Worm (Caenorhabditis elegans) whole organism, young adult: ENCODE results near the gene tiar-2.
A peak's percentile ranks its signal among the peaks of the same experiment; 100 is the strongest.

Source experiments
- B0019.2 ChIP-seq: fragments of 200-800 bp; sonication (Bioruptor generic); conservative IDR thresholded peaks from 2 replicates; pipeline ENCODE4 v1.3.6; 2022; ENCODE audit warnings: missing genetic modification reagents, missing genetic modification characterization, missing compliant biosample characterization
- B0261.1 ChIP-seq: sonication (generic microtip); optimal IDR thresholded peaks from 2 replicates; lab custom pipeline; 2016; ENCODE audit warnings: mild to moderate bottlenecking, missing genetic modification characterization, moderate library complexity, missing compliant biosample characterization
- C17E4.6 ChIP-seq: fragments of 200-800 bp; sonication (Bioruptor generic); IDR thresholded peaks from 2 replicates; pipeline ENCODE4 v1.3.6; 2022; ENCODE audit warnings: missing genetic modification reagents, missing genetic modification characterization, missing compliant biosample characterization
- F22D6.2 ChIP-seq: sonication (generic microtip); optimal IDR thresholded peaks from 2 replicates; lab custom pipeline; 2016; ENCODE audit warnings: mild to moderate bottlenecking, missing genetic modification characterization, missing compliant biosample characterization
- F23B12.7 ChIP-seq: sonication (generic microtip); optimal IDR thresholded peaks from 2 replicates; lab custom pipeline; 2017; ENCODE audit warnings: missing genetic modification characterization, mild to moderate bottlenecking, missing compliant biosample characterization, antibody characterized with exemption, moderate library complexity; ENCODE audit not compliant: insufficient read depth
- F37B4.10 ChIP-seq: fragments of 200-800 bp; sonication (Bioruptor generic); IDR thresholded peaks from 2 replicates; pipeline ENCODE4 v1.3.6; 2022; ENCODE audit warnings: missing genetic modification characterization, missing compliant biosample characterization
- F39B2.1 ChIP-seq: fragments of 200-800 bp; sonication (Bioruptor generic); IDR thresholded peaks from 2 replicates; pipeline ENCODE4 v1.3.6; 2022; ENCODE audit warnings: missing genetic modification reagents, missing genetic modification characterization, missing compliant biosample characterization
- K12H6.12 ChIP-seq: fragments of 200-800 bp; sonication (Bioruptor generic); optimal IDR thresholded peaks from 2 replicates; lab custom pipeline; 2018; ENCODE audit warnings: mild to moderate bottlenecking, missing genetic modification characterization, missing compliant biosample characterization
- T26A5.8 ChIP-seq: sonication (generic microtip); optimal IDR thresholded peaks from 2 replicates; lab custom pipeline; 2016; ENCODE audit warnings: missing genetic modification characterization, missing compliant biosample characterization
- Y53F4B.3 ChIP-seq: fragments of 200-800 bp; sonication (Bioruptor generic); IDR thresholded peaks from 2 replicates; pipeline ENCODE4 v1.3.6; 2022; ENCODE audit warnings: missing genetic modification reagents, missing genetic modification characterization, missing compliant biosample characterization
- Y53G8AR.9 ChIP-seq: fragments of 200-800 bp; sonication (Bioruptor generic); conservative IDR thresholded peaks from 2 replicates; pipeline ENCODE4 v1.3.6; 2022; ENCODE audit warnings: missing genetic modification reagents, missing genetic modification characterization, missing compliant biosample characterization
- Y56A3A.18 ChIP-seq: fragments of 200-800 bp; sonication (Bioruptor generic); IDR thresholded peaks from 2 replicates; pipeline ENCODE4 v1.3.6; 2022; ENCODE audit warnings: missing genetic modification reagents, missing genetic modification characterization, missing compliant biosample characterization
- Y79H2A.3 ChIP-seq: fragments of 200-800 bp; sonication (Bioruptor generic); conservative IDR thresholded peaks from 2 replicates; pipeline ENCODE4 v1.3.6; 2022; ENCODE audit warnings: missing genetic modification reagents, missing genetic modification characterization, missing compliant biosample characterization
- aptf-3 ChIP-seq: fragments of 200-800 bp; sonication (Bioruptor generic); IDR thresholded peaks from 2 replicates; pipeline ENCODE4 v1.3.6; 2022; ENCODE audit warnings: missing genetic modification characterization, missing compliant biosample characterization
- athp-1 ChIP-seq: sonication (generic microtip); optimal IDR thresholded peaks from 2 replicates; lab custom pipeline; 2017; ENCODE audit warnings: mild to moderate bottlenecking, missing genetic modification characterization, missing compliant biosample characterization
- attf-5 ChIP-seq: fragments of 200-800 bp; sonication (Bioruptor generic); optimal IDR thresholded peaks from 2 replicates; lab custom pipeline; 2018; ENCODE audit warnings: mild to moderate bottlenecking, missing genetic modification characterization, missing compliant biosample characterization
- attf-6 ChIP-seq: fragments of 200-800 bp; sonication (Bioruptor generic); IDR thresholded peaks from 2 replicates; pipeline ENCODE4 v1.3.6; 2022; ENCODE audit warnings: missing genetic modification reagents, missing genetic modification characterization, missing compliant biosample characterization
- bed-2 ChIP-seq: fragments of 200-800 bp; sonication (Bioruptor generic); IDR thresholded peaks from 2 replicates; pipeline ENCODE4 v1.3.6; 2022; ENCODE audit warnings: missing genetic modification reagents, missing genetic modification characterization, missing compliant biosample characterization
- ccch-3 ChIP-seq: fragments of 200-800 bp; sonication (Bioruptor generic); optimal IDR thresholded peaks from 2 replicates; lab custom pipeline; 2018; ENCODE audit warnings: mild to moderate bottlenecking, missing genetic modification characterization, missing compliant biosample characterization
- cebp-2 ChIP-seq: fragments of 200-800 bp; sonication (Bioruptor generic); IDR thresholded peaks from 2 replicates; pipeline ENCODE4 v1.3.6; 2022; ENCODE audit warnings: missing genetic modification characterization, missing compliant biosample characterization
- ceh-79 ChIP-seq: sonication (generic microtip); optimal IDR thresholded peaks from 2 replicates; lab custom pipeline; 2017; ENCODE audit warnings: mild to moderate bottlenecking, missing genetic modification characterization, missing compliant biosample characterization
- ceh-91 ChIP-seq: fragments of 200-800 bp; sonication (Bioruptor generic); IDR thresholded peaks from 2 replicates; pipeline ENCODE4 v1.3.6; 2022; ENCODE audit warnings: missing genetic modification reagents, missing genetic modification characterization, missing compliant biosample characterization
- dox-1 ChIP-seq: fragments of 200-800 bp; sonication (Bioruptor generic); IDR thresholded peaks from 2 replicates; pipeline ENCODE4 v1.3.6; 2022; ENCODE audit warnings: missing genetic modification reagents, missing genetic modification characterization, missing compliant biosample characterization
- dpl-1 ChIP-seq: fragments of 150-350 bp; optimal IDR thresholded peaks from 2 replicates; lab custom pipeline; 2014; ENCODE audit warnings: missing biosample characterization, missing genetic modification reagents, missing genetic modification characterization
- egrh-3 ChIP-seq: fragments of 200-800 bp; sonication (Bioruptor generic); IDR thresholded peaks from 2 replicates; pipeline ENCODE4 v1.3.6; 2022; ENCODE audit warnings: missing genetic modification reagents, missing genetic modification characterization, missing compliant biosample characterization
- ekl-4 ChIP-seq: fragments of 200-800 bp; sonication (Bioruptor generic); IDR thresholded peaks from 2 replicates; pipeline ENCODE4 v1.3.6; 2022; ENCODE audit warnings: missing genetic modification reagents, missing genetic modification characterization, missing compliant biosample characterization
- gei-17 ChIP-seq: fragments of 200-800 bp; sonication (Bioruptor generic); optimal IDR thresholded peaks from 2 replicates; lab custom pipeline; 2018; ENCODE audit warnings: mild to moderate bottlenecking, missing genetic modification characterization, missing compliant biosample characterization
- hmg-1.2 ChIP-seq: fragments of 200-800 bp; sonication (Bioruptor generic); IDR thresholded peaks from 2 replicates; pipeline ENCODE4 v1.3.6; 2022; ENCODE audit warnings: missing genetic modification reagents, missing genetic modification characterization, missing compliant biosample characterization
- hmg-20 ChIP-seq: fragments of 200-800 bp; sonication (Bioruptor generic); IDR thresholded peaks from 2 replicates; pipeline ENCODE4 v1.3.6; 2022; ENCODE audit warnings: missing genetic modification reagents, missing genetic modification characterization, missing compliant biosample characterization
- hrde-1 ChIP-seq: sonication (generic microtip); optimal IDR thresholded peaks from 2 replicates; lab custom pipeline; 2016; ENCODE audit warnings: missing genetic modification characterization, mild to moderate bottlenecking, missing compliant biosample characterization, moderate library complexity, missing genotype, missing genetic modification reagents, borderline replicate concordance
- lin-54 ChIP-seq: fragments of 200-800 bp; sonication (Bioruptor generic); optimal IDR thresholded peaks from 2 replicates; lab custom pipeline; 2018; ENCODE audit warnings: mild to moderate bottlenecking, missing genetic modification characterization, missing compliant biosample characterization
- lsl-1 ChIP-seq: fragments of 200-800 bp; sonication (Bioruptor generic); optimal IDR thresholded peaks from 2 replicates; lab custom pipeline; 2018; ENCODE audit warnings: mild to moderate bottlenecking, missing genetic modification characterization, moderate library complexity, missing compliant biosample characterization
- lsy-27 ChIP-seq: sonication (generic microtip); optimal IDR thresholded peaks from 2 replicates; lab custom pipeline; 2017; ENCODE audit warnings: missing genetic modification characterization, mild to moderate bottlenecking, missing compliant biosample characterization, antibody characterized with exemption, missing genotype, borderline replicate concordance; ENCODE audit not compliant: insufficient read depth
- madf-10 ChIP-seq: sonication (generic microtip); optimal IDR thresholded peaks from 2 replicates; lab custom pipeline; 2016; ENCODE audit warnings: mild to moderate bottlenecking, missing genetic modification characterization, missing compliant biosample characterization
- madf-8 ChIP-seq: fragments of 200-800 bp; sonication (Bioruptor generic); conservative IDR thresholded peaks from 2 replicates; pipeline ENCODE4 v1.3.6; 2022; ENCODE audit warnings: missing genetic modification reagents, missing genetic modification characterization, missing compliant biosample characterization
- mcd-1 ChIP-seq: fragments of 200-800 bp; sonication (Bioruptor generic); IDR thresholded peaks from 2 replicates; pipeline ENCODE4 v1.3.6; 2022; ENCODE audit warnings: missing genetic modification reagents, missing genetic modification characterization, missing compliant biosample characterization
- nfyb-1 ChIP-seq: fragments of 200-800 bp; sonication (Bioruptor generic); IDR thresholded peaks from 2 replicates; pipeline ENCODE4 v1.3.6; 2022; ENCODE audit warnings: missing genetic modification reagents, missing genetic modification characterization, missing compliant biosample characterization
- nhr-80 ChIP-seq: sonication (generic microtip); optimal IDR thresholded peaks from 2 replicates; lab custom pipeline; 2016; ENCODE audit warnings: missing genetic modification characterization, missing compliant biosample characterization
- rec-8 ChIP-seq, 2 experiments: sonication (generic microtip); optimal IDR thresholded peaks; 2 replicates each; lab custom pipeline; 2016; ENCODE audit warnings: mild to moderate bottlenecking in 2 of 2, missing genetic modification characterization in 2 of 2, missing genetic modification reagents in 2 of 2, missing genotype in 2 of 2, missing biosample characterization in 1 of 2, missing compliant biosample characterization in 1 of 2, moderate library complexity in 1 of 2
- repo-1 ChIP-seq: sonication (generic microtip); optimal IDR thresholded peaks from 2 replicates; lab custom pipeline; 2017; ENCODE audit warnings: mild to moderate bottlenecking, missing genetic modification characterization, missing compliant biosample characterization
- rpc-1 ChIP-seq, 2 experiments: fragments of 150-350 bp in 1 of 2; sonication (generic microtip) in 1 of 2; optimal IDR thresholded peaks; 2 replicates each; lab custom pipeline; 2014 to 2018; ENCODE audit warnings: missing biosample characterization in 1 of 2, missing genetic modification characterization in 1 of 2, missing genetic modification reagents in 1 of 2, missing genotype in 1 of 2
- snpc-4 ChIP-seq, 5 experiments: fragments of 150-350 bp in 1 of 5; sonication (generic microtip) in 4 of 5; optimal IDR thresholded peaks; 2 replicates each; lab custom pipeline; 2014 to 2018; ENCODE audit warnings: missing genetic modification characterization in 5 of 5, missing biosample characterization in 3 of 5, antibody characterized with exemption in 2 of 5, mild to moderate bottlenecking in 2 of 5, missing compliant biosample characterization in 2 of 5, missing genotype in 2 of 5, moderate library complexity in 2 of 5, missing genetic modification reagents in 1 of 5
- tbx-9 ChIP-seq: sonication (generic microtip); optimal IDR thresholded peaks from 2 replicates; lab custom pipeline; 2016; ENCODE audit warnings: borderline replicate concordance, missing genetic modification characterization, inconsistent platforms, missing compliant biosample characterization
- unc-130 ChIP-seq: sonication (generic microtip); optimal IDR thresholded peaks from 2 replicates; lab custom pipeline; 2016; ENCODE audit warnings: missing genetic modification reagents, missing genetic modification characterization, missing compliant biosample characterization
- zfh-2 ChIP-seq: fragments of 200-800 bp; sonication (Bioruptor generic); conservative IDR thresholded peaks from 2 replicates; pipeline ENCODE4 v1.3.6; 2022; ENCODE audit warnings: missing genetic modification reagents, missing genetic modification characterization, missing compliant biosample characterization
- ztf-18 ChIP-seq: sonication (generic microtip); optimal IDR thresholded peaks from 2 replicates; lab custom pipeline; 2016; ENCODE audit warnings: missing genotype, mild to moderate bottlenecking, missing genetic modification characterization, missing compliant biosample characterization
- ztf-25 ChIP-seq: fragments of 200-800 bp; sonication (Bioruptor generic); IDR thresholded peaks from 2 replicates; pipeline ENCODE4 v1.3.6; 2022; ENCODE audit warnings: missing genetic modification reagents, missing genetic modification characterization, missing compliant biosample characterization
- ztf-6 ChIP-seq: fragments of 200-800 bp; sonication (Bioruptor generic); IDR thresholded peaks from 2 replicates; pipeline ENCODE4 v1.3.6; 2022; ENCODE audit warnings: missing genetic modification reagents, missing genetic modification characterization, missing compliant biosample characterization

The tiar-2 gene

DNA sequence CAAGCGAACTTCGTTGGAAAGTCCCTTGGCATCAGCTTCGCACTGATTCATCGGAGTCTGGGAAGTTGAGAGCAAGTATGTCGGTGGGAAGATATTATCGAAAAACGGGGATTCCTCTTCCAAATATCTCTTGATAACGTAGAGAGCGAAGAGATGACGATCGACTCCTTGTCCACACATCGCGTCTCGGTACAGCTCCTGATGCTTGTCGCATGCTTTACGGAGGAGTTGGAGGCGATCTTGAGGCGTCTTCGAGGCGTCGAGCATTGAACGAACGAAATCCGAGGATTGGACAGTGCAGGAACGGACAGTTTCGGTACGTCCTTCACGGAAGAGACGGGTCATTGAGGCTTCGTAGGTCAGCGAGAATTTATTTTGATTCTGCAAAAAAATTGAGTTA is 21.0 kb downstream of the tiar-2 start:
- TF ChIP-seq unc-130 (GFP tag; lab: Kevin White, UChicago) (no peak), lsy-27 (tag; lab: Kevin White, UChicago) (no peak), F39B2.1 (no peak), bed-2 (GFP tag; lab: Robert Waterston, UW) (no peak), rec-8 (tag; optimal IDR thresholded peaks at IDR 0.05; lab: Kevin White, UChicago) (no peak), snpc-4 (GFP tag; optimal IDR thresholded peaks at IDR 0.05; lab: Kevin White, UChicago) (no peak), snpc-4 (tag; optimal IDR thresholded peaks at IDR 0.05; lab: Kevin White, UChicago) (no peak), aptf-3 (GFP tag; lab: Robert Waterston, UW) (no peak), cebp-2 (GFP tag; lab: Robert Waterston, UW) (0 out of 2 replicates have a peak, but pooled peaks have one; percentile 69), F23B12.7 (tag; lab: Kevin White, UChicago) (no peak), ztf-25 (GFP tag; lab: Robert Waterston, UW) (no peak), Y56A3A.18 (GFP tag; lab: Robert Waterston, UW) (no peak), attf-6 (no peak), ceh-91 (no peak), gei-17 (GFP tag; lab: Kevin White, UChicago) (no peak), ztf-18 (tag; lab: Kevin White, UChicago) (no peak), rpc-1 (optimal IDR thresholded peaks at IDR 0.05; lab: Kevin White, UChicago) (no peak), rpc-1 (tag; optimal IDR thresholded peaks at IDR 0.05; lab: Kevin White, UChicago) (no peak), lin-54 (GFP tag; lab: Kevin White, UChicago) (no peak), T26A5.8 (tag; lab: Kevin White, UChicago) (no peak), dpl-1 (GFP tag; lab: Kevin White, UChicago) (no peak), hrde-1 (tag; lab: Kevin White, UChicago) (no peak), zfh-2 (GFP tag; lab: Robert Waterston, UW) (peak; percentile 57), madf-8 (no peak), hmg-1.2 (no peak), Y79H2A.3 (GFP tag; lab: Robert Waterston, UW) (no peak), F37B4.10 (no peak), ekl-4 (GFP tag; lab: Robert Waterston, UW) (no peak), nhr-80 (no peak), athp-1 (tag; lab: Kevin White, UChicago) (no peak), ztf-6 (no peak), ccch-3 (GFP tag; lab: Kevin White, UChicago) (no peak), mcd-1 (GFP tag; lab: Robert Waterston, UW) (0 out of 2 replicates have a peak, but pooled peaks have one; percentile 23), egrh-3 (GFP tag; lab: Robert Waterston, UW) (no peak), F22D6.2 (tag; lab: Kevin White, UChicago) (no peak), Y53G8AR.9 (no peak), lsl-1 (GFP tag; lab: Kevin White, UChicago) (no peak), dox-1 (0 out of 2 replicates have a peak, but pooled peaks have one; percentile 19), B0019.2 (no peak), C17E4.6 (GFP tag; lab: Robert Waterston, UW) (no peak), hmg-20 (no peak), Y53F4B.3 (GFP tag; lab: Robert Waterston, UW) (no peak), madf-10 (tag; lab: Kevin White, UChicago) (no peak), repo-1 (no peak), B0261.1 (tag; lab: Kevin White, UChicago) (no peak), tbx-9 (no peak), attf-5 (GFP tag; lab: Kevin White, UChicago) (no peak), nfyb-1 (GFP tag; lab: Robert Waterston, UW) (peak; percentile 55; the same call in 1 of the 2 replicates), K12H6.12 (tag; lab: Kevin White, UChicago) (no peak), ceh-79 (tag; lab: Kevin White, UChicago) (no peak)
